Fruit fly (Drosophila melanogaster): Measurements from ENCODE around the gene lic.

Gene lic

DNA sequence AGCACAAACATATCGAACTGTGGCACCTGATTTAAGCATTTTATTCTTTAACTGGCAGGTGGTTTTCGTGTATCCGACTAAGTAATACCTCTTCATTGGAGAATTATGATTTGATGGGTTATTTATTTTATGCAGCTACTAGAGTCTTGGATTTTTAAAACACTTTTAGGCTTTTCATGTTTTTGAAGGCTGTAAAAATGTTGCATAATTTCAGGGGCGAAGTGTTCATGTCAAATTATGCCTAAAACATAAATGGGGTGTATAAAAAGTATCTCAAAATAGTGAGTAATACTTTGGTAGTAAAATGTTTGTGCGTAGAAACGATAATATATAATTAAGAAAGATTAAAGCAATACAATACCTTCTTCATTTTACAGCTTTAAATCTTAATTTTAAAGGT, 43.9 kb downstream of the lic start:
- TF ChIP-seq stwl (tag; optimal IDR thresholded peaks at IDR 0.05) (peak; percentile 25), D19A (tag; optimal IDR thresholded peaks at IDR 0.05) (peak; percentile 7), Xrp1 (GFP tag; IDR thresholded peaks at IDR 0.05) (no peak), Pdp1 (GFP tag; optimal IDR thresholded peaks at IDR 0.05) (peak in 1 of 2 experiments; percentile 0), CTCF (GFP tag; optimal IDR thresholded peaks at IDR 0.05) (peak; percentile 64), kay (GFP tag; optimal IDR thresholded peaks at IDR 0.05) (peak; percentile 24), CG8290 (GFP tag; optimal IDR thresholded peaks at IDR 0.05) (peak; percentile 0), CG8290 (tag; optimal IDR thresholded peaks at IDR 0.05) (peak in 1 of 2 experiments; percentile 11), Dip3 (GFP tag; optimal IDR thresholded peaks at IDR 0.05) (no peak), Bgb (GFP tag; IDR thresholded peaks at IDR 0.05; ENCODE audit: partially characterized antibody) (0 out of 2 replicates have a peak, but pooled peaks have one; percentile 29), D19B (GFP tag; optimal IDR thresholded peaks at IDR 0.05) (peak; percentile 43), nom (GFP tag; optimal IDR thresholded peaks at IDR 0.05) (no peak), Dek (tag; optimal IDR thresholded peaks at IDR 0.05) (peak; percentile 13), mld (GFP tag; IDR thresholded peaks at IDR 0.05; ENCODE audit: partially characterized antibody) (no peak), fd3F (GFP tag; optimal IDR thresholded peaks at IDR 0.05) (no peak), CG16813 (GFP tag; IDR thresholded peaks at IDR 0.05; ENCODE audit: partially characterized antibody) (0 out of 3 replicates have a peak, but pooled peaks have one; percentile 6), CG6791 (GFP tag; IDR thresholded peaks at IDR 0.05; ENCODE audit: partially characterized antibody) (0 out of 3 replicates have a peak, but pooled peaks have one; percentile 42), bcd (GFP tag; optimal IDR thresholded peaks at IDR 0.05) (no peak), gcm (GFP tag; optimal IDR thresholded peaks at IDR 0.05) (no peak), ara (GFP tag; IDR thresholded peaks at IDR 0.05) (no peak), Mad (GFP tag; optimal IDR thresholded peaks at IDR 0.05) (no peak), zen (tag; optimal IDR thresholded peaks at IDR 0.05) (no peak), HLH4C (GFP tag; IDR thresholded peaks at IDR 0.05; ENCODE audit: partially characterized antibody) (peak; percentile 44), HmgZ (tag; optimal IDR thresholded peaks at IDR 0.05) (peak; percentile 25), CG18476 (GFP tag; optimal IDR thresholded peaks at IDR 0.05) (peak; percentile 47), CG4730 (GFP tag; IDR thresholded peaks at IDR 0.05) (no peak)

DNA sequence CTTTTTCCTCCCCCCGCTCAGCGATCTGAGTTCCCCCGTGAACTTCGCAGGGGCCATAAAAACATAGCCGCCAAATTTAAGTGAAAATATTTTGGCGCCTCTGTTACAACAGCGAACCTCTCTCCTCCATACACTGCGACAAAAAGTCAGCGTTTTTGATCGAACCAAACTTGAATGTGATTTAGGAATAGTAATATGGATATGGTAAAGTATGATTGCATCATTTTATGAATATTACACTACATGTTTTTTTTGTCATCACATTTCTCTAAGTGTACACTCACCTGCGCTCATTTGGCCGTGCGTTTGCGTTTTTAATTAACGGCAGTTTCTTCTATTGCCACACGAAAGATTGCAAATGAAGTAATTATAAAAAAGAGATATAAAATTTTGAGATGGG, 44.8 kb downstream of the lic start:
- no peak for TF ChIP-seq CG9797 (GFP tag; optimal IDR thresholded peaks at IDR 0.05)
- TF ChIP-seq CG18011 (GFP tag; optimal IDR thresholded peaks at IDR 0.05): no peak
- TF ChIP-seq CG16813 (GFP tag; IDR thresholded peaks at IDR 0.05; ENCODE audit: partially characterized antibody): no peak
- TF ChIP-seq D (optimal IDR thresholded peaks at IDR 0.05): no peak
- TF ChIP-seq D (GFP tag; optimal IDR thresholded peaks at IDR 0.05): peak; percentile 15
- peak; percentile 53 for TF ChIP-seq CG3407 (GFP tag; optimal IDR thresholded peaks at IDR 0.05)
- peak; percentile 21 for TF ChIP-seq Hmr (GFP tag; optimal IDR thresholded peaks at IDR 0.05)
- TF ChIP-seq ci (GFP tag; IDR thresholded peaks at IDR 0.05): peak; percentile 88
- TF ChIP-seq hb (GFP tag; IDR thresholded peaks at IDR 0.05; ENCODE audit: partially characterized antibody): no peak
- TF ChIP-seq Ptx1 (GFP tag; IDR thresholded peaks at IDR 0.05): peak; percentile 76
- no peak for TF ChIP-seq slp2 (GFP tag; optimal IDR thresholded peaks at IDR 0.05)
- peak; percentile 53 for TF ChIP-seq CG14441 (GFP tag; IDR thresholded peaks at IDR 0.05)
- no peak for TF ChIP-seq dmrt11E (tag; optimal IDR thresholded peaks at IDR 0.05)
- TF ChIP-seq CG7357 (GFP tag; IDR thresholded peaks at IDR 0.05): no peak
- peak; percentile 27 for TF ChIP-seq tio (GFP tag; optimal IDR thresholded peaks at IDR 0.05)
- no peak for TF ChIP-seq CG12299 (tag; optimal IDR thresholded peaks at IDR 0.05)
- TF ChIP-seq Hmx (GFP tag; optimal IDR thresholded peaks at IDR 0.05): no peak
- TF ChIP-seq YL-1 (GFP tag; optimal IDR thresholded peaks at IDR 0.05): no peak
- no peak for TF ChIP-seq CG7271 (tag; optimal IDR thresholded peaks at IDR 0.05)
- peak; percentile 55 for TF ChIP-seq onecut (GFP tag; IDR thresholded peaks at IDR 0.05)
- peak; percentile 40; the same call in 1 of the 2 replicates for TF ChIP-seq sim (GFP tag; IDR thresholded peaks at IDR 0.05)
- TF ChIP-seq slbo (GFP tag; IDR thresholded peaks at IDR 0.05): peak; percentile 68
- TF ChIP-seq CG4282 (GFP tag; optimal IDR thresholded peaks at IDR 0.05): no peak
- TF ChIP-seq CG1233 (GFP tag; optimal IDR thresholded peaks at IDR 0.05): peak; percentile 18
- TF ChIP-seq Kr (GFP tag; optimal IDR thresholded peaks at IDR 0.05): no peak
- TF ChIP-seq Hand (GFP tag; optimal IDR thresholded peaks at IDR 0.05): no peak
- TF ChIP-seq HmgZ (tag; optimal IDR thresholded peaks at IDR 0.05): no peak
- TF ChIP-seq CG6175 (GFP tag; IDR thresholded peaks at IDR 0.05): no peak

All from whole organism, embryonic.